Fruit fly (Drosophila melanogaster) whole organism, embryonic: ENCODE measurements around the gene CG17786.

Source experiments
- CG10366 ChIP-seq: fragments of 200-800 bp; sonication (Bioruptor generic); IDR thresholded peaks from 2 replicates; pipeline ENCODE4 v1.3.6; 2022; ENCODE audit warnings: missing biosample characterization, missing genetic modification characterization
- CG10431 ChIP-seq: fragments of 200-800 bp; sonication (Bioruptor generic); optimal IDR thresholded peaks from 3 replicates; lab custom pipeline; 2018; ENCODE audit warnings: missing biosample characterization, mild to moderate bottlenecking, missing genetic modification characterization
- CG13894 ChIP-seq: fragments of 200-800 bp; sonication (Bioruptor generic); optimal IDR thresholded peaks from 3 replicates; lab custom pipeline; 2018; ENCODE audit warnings: missing biosample characterization, mild to moderate bottlenecking, missing genetic modification characterization, moderate library complexity
- CG14441 ChIP-seq: fragments of 200-800 bp; sonication (Bioruptor generic); IDR thresholded peaks from 2 replicates; pipeline ENCODE4 v1.3.6; 2022; ENCODE audit warnings: missing biosample characterization, missing genetic modification characterization
- CG15479 ChIP-seq: fragments of 200-800 bp; sonication (Bioruptor generic); optimal IDR thresholded peaks from 3 replicates; lab custom pipeline; 2019; ENCODE audit warnings: missing biosample characterization, mild to moderate bottlenecking, missing genetic modification characterization, moderate library complexity
- CG1647 ChIP-seq: fragments of 200-800 bp; sonication (Bioruptor generic); optimal IDR thresholded peaks from 3 replicates; lab custom pipeline; 2016; ENCODE audit warnings: missing biosample characterization, missing genetic modification characterization
- CG17829 ChIP-seq: fragments of 200-800 bp; optimal IDR thresholded peaks from 2 replicates; lab custom pipeline; 2019; ENCODE audit warnings: missing biosample characterization, mild to moderate bottlenecking, missing genetic modification characterization, moderate library complexity
- CG1792 ChIP-seq: fragments of 200-800 bp; sonication (Bioruptor generic); optimal IDR thresholded peaks from 2 replicates; lab custom pipeline; 2016; ENCODE audit warnings: missing biosample characterization, missing genetic modification characterization
- CG2129 ChIP-seq: fragments of 200-800 bp; sonication (Bioruptor generic); IDR thresholded peaks from 2 replicates; pipeline ENCODE4 v1.3.6; 2022; ENCODE audit warnings: missing biosample characterization, missing genetic modification characterization; ENCODE audit not compliant: partially characterized antibody
- CG2199 ChIP-seq: fragments of 200-800 bp; sonication (Bioruptor generic); IDR thresholded peaks from 3 replicates; pipeline ENCODE4 v1.3.6; 2022; ENCODE audit warnings: missing biosample characterization, missing genetic modification characterization
- CG30020 ChIP-seq: fragments of 200-800 bp; optimal IDR thresholded peaks from 2 replicates; lab custom pipeline; 2019; ENCODE audit warnings: missing biosample characterization, mild to moderate bottlenecking, missing genetic modification characterization, moderate library complexity
- CG31441 ChIP-seq: fragments of 200-800 bp; sonication (Bioruptor generic); IDR thresholded peaks from 2 replicates; pipeline ENCODE4 v1.3.6; 2022; ENCODE audit warnings: missing biosample characterization, missing genetic modification characterization
- CG3163 ChIP-seq: fragments of 200-800 bp; sonication (Bioruptor generic); optimal IDR thresholded peaks from 3 replicates; lab custom pipeline; 2016; ENCODE audit warnings: missing biosample characterization, missing genetic modification characterization
- CG32772 ChIP-seq: fragments of 200-800 bp; sonication (Bioruptor generic); IDR thresholded peaks from 2 replicates; pipeline ENCODE4 v1.3.6; 2022; ENCODE audit warnings: missing biosample characterization, missing genetic modification characterization
- CG3281 ChIP-seq: fragments of 200-800 bp; sonication (Bioruptor generic); optimal IDR thresholded peaks from 3 replicates; lab custom pipeline; 2017; ENCODE audit warnings: missing biosample characterization, mild to moderate bottlenecking, missing genetic modification characterization
- CG42726 ChIP-seq: fragments of 200-800 bp; sonication (Bioruptor generic); IDR thresholded peaks from 2 replicates; pipeline ENCODE4 v1.3.6; 2022; ENCODE audit warnings: missing biosample characterization, missing genetic modification characterization; ENCODE audit not compliant: partially characterized antibody
- CG5953 ChIP-seq: fragments of 200-800 bp; sonication (Bioruptor generic); IDR thresholded peaks from 2 replicates; pipeline ENCODE4 v1.3.6; 2022; ENCODE audit warnings: missing biosample characterization, missing genetic modification characterization
- CG7786 ChIP-seq: fragments of 200-800 bp; sonication (Bioruptor generic); optimal IDR thresholded peaks from 2 replicates; lab custom pipeline; 2016; ENCODE audit warnings: missing biosample characterization, missing genetic modification characterization
- CG7839 ChIP-seq: fragments of 200-800 bp; sonication (Bioruptor generic); optimal IDR thresholded peaks from 3 replicates; lab custom pipeline; 2018; ENCODE audit warnings: missing biosample characterization, mild to moderate bottlenecking, missing genetic modification characterization, moderate library complexity
- CG7987 ChIP-seq: fragments of 200-800 bp; sonication (Bioruptor generic); optimal IDR thresholded peaks from 2 replicates; lab custom pipeline; 2018; ENCODE audit warnings: missing biosample characterization, mild to moderate bottlenecking, missing genetic modification characterization, moderate library complexity
- CG8359 ChIP-seq: fragments of 200-800 bp; sonication (Bioruptor generic); optimal IDR thresholded peaks from 2 replicates; lab custom pipeline; 2017; ENCODE audit warnings: missing biosample characterization, mild to moderate bottlenecking, missing genetic modification characterization, borderline replicate concordance
- CG8478 ChIP-seq: fragments of >200 bp; optimal IDR thresholded peaks from 2 replicates; lab custom pipeline; 2018
- CG8765 ChIP-seq: fragments of 200-800 bp; sonication (Bioruptor generic); IDR thresholded peaks from 2 replicates; pipeline ENCODE4 v1.3.6; 2022; ENCODE audit warnings: missing biosample characterization, missing genetic modification characterization
- CG9797 ChIP-seq: fragments of 200-800 bp; sonication (Bioruptor generic); optimal IDR thresholded peaks from 3 replicates; lab custom pipeline; 2018; ENCODE audit warnings: missing biosample characterization, mild to moderate bottlenecking, missing genetic modification characterization
- CkIIα-i1 ChIP-seq: fragments of 200-800 bp; sonication (Bioruptor generic); IDR thresholded peaks from 2 replicates; pipeline ENCODE4 v1.3.6; 2022; ENCODE audit warnings: missing biosample characterization, missing genetic modification characterization
- Dp ChIP-seq: fragments of 200-800 bp; sonication (Bioruptor generic); optimal IDR thresholded peaks from 2 replicates; lab custom pipeline; 2018; ENCODE audit warnings: missing biosample characterization, mild to moderate bottlenecking, missing genetic modification characterization, moderate library complexity
- E2f1 ChIP-seq: fragments of 200-800 bp; sonication (Bioruptor generic); IDR thresholded peaks from 2 replicates; pipeline ENCODE4 v1.3.6; 2022; ENCODE audit warnings: missing biosample characterization, missing genetic modification characterization
- Ets65A ChIP-seq: fragments of 200-800 bp; sonication (Bioruptor generic); peaks from one replicate; lab custom pipeline; 2016; ENCODE audit warnings: missing biosample characterization, missing genetic modification characterization
- Hsf ChIP-seq: fragments of 200-800 bp; sonication (Bioruptor generic); optimal IDR thresholded peaks from 3 replicates; lab custom pipeline; 2016; ENCODE audit warnings: missing biosample characterization, missing genetic modification characterization
- NC2β ChIP-seq: fragments of 200-800 bp; sonication (Bioruptor generic); optimal IDR thresholded peaks from 2 replicates; lab custom pipeline; 2016; ENCODE audit warnings: missing biosample characterization, missing genetic modification characterization
- TFAM ChIP-seq: fragments of 200-800 bp; sonication (Bioruptor generic); optimal IDR thresholded peaks from 2 replicates; lab custom pipeline; 2017; ENCODE audit warnings: missing biosample characterization, missing genetic modification characterization, inconsistent platforms
- ac ChIP-seq: fragments of 200-800 bp; sonication (Bioruptor generic); optimal IDR thresholded peaks from 3 replicates; lab custom pipeline; 2017; ENCODE audit warnings: missing biosample characterization, mild to moderate bottlenecking, missing genetic modification characterization
- bab2 ChIP-seq: fragments of 200-800 bp; sonication (Bioruptor generic); optimal IDR thresholded peaks from 2 replicates; lab custom pipeline; 2016; ENCODE audit warnings: missing biosample characterization, missing genetic modification characterization
- bigmax ChIP-seq: fragments of 200-800 bp; sonication (Bioruptor generic); optimal IDR thresholded peaks from 2 replicates; lab custom pipeline; 2018; ENCODE audit warnings: missing biosample characterization, mild to moderate bottlenecking, missing genetic modification characterization
- cg ChIP-seq: fragments of 200-800 bp; sonication (Bioruptor generic); optimal IDR thresholded peaks from 3 replicates; lab custom pipeline; 2019; ENCODE audit warnings: missing biosample characterization, mild to moderate bottlenecking, missing genetic modification characterization, moderate library complexity
- crp ChIP-seq, 2 experiments: fragments of 200-800 bp; sonication (Bioruptor generic); optimal IDR thresholded peaks; 2 replicates in 1 of 2; 3 replicates in 1 of 2; lab custom pipeline; 2017; ENCODE audit warnings: missing biosample characterization in 2 of 2, missing genetic modification characterization in 2 of 2, mild to moderate bottlenecking in 1 of 2, moderate library complexity in 1 of 2
- danr ChIP-seq: fragments of 200-800 bp; sonication (Bioruptor generic); IDR thresholded peaks from 2 replicates; pipeline ENCODE4 v1.3.6; 2022; ENCODE audit warnings: missing biosample characterization, missing genetic modification characterization
- fd102C ChIP-seq: fragments of 200-800 bp; sonication (Bioruptor generic); optimal IDR thresholded peaks from 2 replicates; lab custom pipeline; 2018; ENCODE audit warnings: missing biosample characterization, mild to moderate bottlenecking, missing genetic modification characterization, moderate library complexity
- grau ChIP-seq: fragments of 200-800 bp; optimal IDR thresholded peaks from 3 replicates; lab custom pipeline; 2019; ENCODE audit warnings: missing biosample characterization, mild to moderate bottlenecking, missing genetic modification characterization, moderate library complexity
- ham ChIP-seq: fragments of 200-800 bp; sonication (Bioruptor generic); IDR thresholded peaks from 2 replicates; pipeline ENCODE4 v1.3.6; 2022; ENCODE audit warnings: missing biosample characterization, missing genetic modification characterization
- lab ChIP-seq: fragments of 200-800 bp; sonication (Bioruptor generic); optimal IDR thresholded peaks from 3 replicates; lab custom pipeline; 2017; ENCODE audit warnings: missing biosample characterization, missing genetic modification characterization, mild to moderate bottlenecking, moderate library complexity, missing genetic modification reagents
- pfk ChIP-seq: fragments of 200-800 bp; sonication (Bioruptor generic); optimal IDR thresholded peaks from 2 replicates; lab custom pipeline; 2018; ENCODE audit warnings: missing biosample characterization, mild to moderate bottlenecking, missing genetic modification characterization, moderate library complexity
- pnt ChIP-seq: fragments of 200-800 bp; sonication (Bioruptor generic); optimal IDR thresholded peaks from 3 replicates; lab custom pipeline; 2016; ENCODE audit warnings: missing biosample characterization, missing genetic modification characterization
- salm ChIP-seq: fragments of 200-800 bp; sonication (Bioruptor generic); optimal IDR thresholded peaks from 2 replicates; lab custom pipeline; 2018; ENCODE audit warnings: missing biosample characterization, mild to moderate bottlenecking, missing genetic modification characterization
- sd ChIP-seq: fragments of 200-800 bp; sonication (Bioruptor generic); optimal IDR thresholded peaks from 3 replicates; lab custom pipeline; 2018; ENCODE audit warnings: missing biosample characterization, mild to moderate bottlenecking, missing genetic modification characterization, moderate library complexity
- seq ChIP-seq: fragments of 200-800 bp; sonication (Bioruptor generic); IDR thresholded peaks from 2 replicates; pipeline ENCODE4 v1.3.6; 2022; ENCODE audit warnings: missing biosample characterization, missing genetic modification characterization
- sim ChIP-seq: fragments of 200-800 bp; sonication (Bioruptor generic); IDR thresholded peaks from 2 replicates; pipeline ENCODE4 v1.3.6; 2022; ENCODE audit warnings: missing biosample characterization, missing genetic modification characterization
- sisA ChIP-seq: fragments of 200-800 bp; sonication (Bioruptor generic); IDR thresholded peaks from 2 replicates; pipeline ENCODE4 v1.3.6; 2022; ENCODE audit warnings: missing biosample characterization, missing genetic modification characterization
- stwl ChIP-seq: fragments of 200-800 bp; sonication (Bioruptor generic); optimal IDR thresholded peaks from 3 replicates; lab custom pipeline; 2018; ENCODE audit warnings: missing biosample characterization, mild to moderate bottlenecking, missing genetic modification characterization, moderate library complexity
- tna ChIP-seq: fragments of 200-800 bp; sonication (Bioruptor generic); IDR thresholded peaks from 2 replicates; pipeline ENCODE4 v1.3.6; 2022; ENCODE audit warnings: missing biosample characterization, missing genetic modification characterization; ENCODE audit not compliant: partially characterized antibody
- usp ChIP-seq: fragments of >200 bp; optimal IDR thresholded peaks from 2 replicates; lab custom pipeline; 2017; ENCODE audit warnings: missing biosample characterization, missing genetic modification characterization

The CG17786 gene

dm6 chr3R:24193373-24193879, 25.1 kb downstream of the CG17786 start, which contains the start of the genes SMC6 and CG6204 (continued):
- peak; percentile 73 for TF ChIP-seq stwl (tag; lab: Kevin White, UChicago)
- TF ChIP-seq CG3281, result peak; percentile 95
- TF ChIP-seq CG8359, result peak; percentile 61
- no peak for TF ChIP-seq bigmax (GFP tag; lab: Kevin White, UChicago)
- TF ChIP-seq CG13894, result peak; percentile 95
- TF ChIP-seq salm (tag; lab: Kevin White, UChicago), result peak; percentile 92
- no peak for TF ChIP-seq tna (GFP tag; lab: Robert Waterston, UW)
- TF ChIP-seq CG8765, result peak; percentile 82
- peak; percentile 95 for TF ChIP-seq CG17829
- peak; percentile 62 for TF ChIP-seq TFAM (GFP tag; lab: Kevin White, UChicago)
- TF ChIP-seq CG10431 (GFP tag; lab: Kevin White, UChicago), result peak; percentile 51
- TF ChIP-seq CG2199 (GFP tag; lab: Robert Waterston, UW), result peak; percentile 88; the same call in 2 of the 3 replicates
- TF ChIP-seq CG30020 (tag; lab: Kevin White, UChicago), result peak; percentile 84
- peak; percentile 97 for TF ChIP-seq Ets65A
- peak; percentile 78 for TF ChIP-seq CG5953
- TF ChIP-seq cg (GFP tag; lab: Kevin White, UChicago), result no peak
- peak; percentile 88; the same call in 1 of the 2 replicates for TF ChIP-seq sim (GFP tag; lab: Robert Waterston, UW)
- peak; percentile 95 for TF ChIP-seq E2f1 (GFP tag; lab: Robert Waterston, UW)
- TF ChIP-seq sisA (GFP tag; lab: Robert Waterston, UW), result peak; percentile 95
- peak; percentile 94 for TF ChIP-seq Hsf (GFP tag; lab: Kevin White, UChicago)
- TF ChIP-seq sd (tag; lab: Kevin White, UChicago), result peak; percentile 92
- peak; percentile 86 for TF ChIP-seq danr (GFP tag; lab: Robert Waterston, UW)
- TF ChIP-seq CG32772, result peak; percentile 95
- peak; percentile 77 for TF ChIP-seq NC2β
- peak; percentile 84 for TF ChIP-seq pnt (GFP tag; lab: Kevin White, UChicago)
- peak; percentile 82 for TF ChIP-seq pfk (GFP tag; lab: Kevin White, UChicago)
- peak; percentile 79 for TF ChIP-seq CG7786 (GFP tag; lab: Kevin White, UChicago)
- peak; percentile 85 for TF ChIP-seq ham
- TF ChIP-seq CG31441, result peak; percentile 94
- peak in 1 of 2 experiments; percentile 60 for TF ChIP-seq crp (GFP tag; optimal IDR thresholded peaks at IDR 0.05; lab: Kevin White, UChicago)
- TF ChIP-seq CG15479 (GFP tag; lab: Kevin White, UChicago), result peak; percentile 80
- TF ChIP-seq CG8478 (lab: Kevin White, UChicago), result no peak
- TF ChIP-seq usp (GFP tag; lab: Kevin White, UChicago), result no peak
- peak; percentile 53 for TF ChIP-seq ac (GFP tag; lab: Kevin White, UChicago)
- TF ChIP-seq CG2129 (GFP tag; lab: Robert Waterston, UW), result no peak
- peak; percentile 92 for TF ChIP-seq seq (GFP tag; lab: Robert Waterston, UW)
- TF ChIP-seq CG7839 (tag; lab: Kevin White, UChicago), result peak; percentile 97
- TF ChIP-seq lab, result peak; percentile 95
- no peak for TF ChIP-seq CG42726 (GFP tag; lab: Robert Waterston, UW)
- peak; percentile 64 for TF ChIP-seq CG9797 (GFP tag; lab: Kevin White, UChicago)
- peak; percentile 52 for TF ChIP-seq fd102C (GFP tag; lab: Kevin White, UChicago)
- TF ChIP-seq Dp, result peak; percentile 69
- peak; percentile 72 for TF ChIP-seq CG7987 (GFP tag; lab: Kevin White, UChicago)
- TF ChIP-seq CG10366 (GFP tag; lab: Robert Waterston, UW), result peak; percentile 95
- TF ChIP-seq CG1647 (GFP tag; lab: Kevin White, UChicago), result peak; percentile 63
- TF ChIP-seq bab2, result peak; percentile 83
- peak; percentile 100 for TF ChIP-seq grau (tag; lab: Kevin White, UChicago)
- TF ChIP-seq CkIIα-i1, result peak; percentile 70; the same call in 1 of the 2 replicates
- TF ChIP-seq CG1792 (GFP tag; lab: Kevin White, UChicago), result peak; percentile 72
- peak; percentile 38 for TF ChIP-seq CG3163 (GFP tag; lab: Kevin White, UChicago)
- peak; percentile 95 for TF ChIP-seq CG14441 (GFP tag; lab: Robert Waterston, UW)
